Worm (Caenorhabditis elegans) whole organism, midembryonic: Measurements from ENCODE around the gene C50C3.19.

Experiments used
- T22C8.4 ChIP-seq: fragments of 200-800 bp; sonication (Bioruptor generic); IDR thresholded peaks from 2 replicates; pipeline ENCODE4 v1.3.6; 2022; ENCODE audit warnings: missing genetic modification characterization, missing compliant biosample characterization
- cog-1 ChIP-seq: sonication (generic microtip); optimal IDR thresholded peaks from 2 replicates; lab custom pipeline; 2016; ENCODE audit warnings: missing genetic modification characterization, missing compliant biosample characterization
- flt-1 ChIP-seq: fragments of 200-800 bp; sonication (Bioruptor generic); IDR thresholded peaks from 2 replicates; pipeline ENCODE4 v1.3.6; 2022; ENCODE audit warnings: missing genetic modification characterization, missing compliant biosample characterization
- klf-2 ChIP-seq: fragments of 200-800 bp; sonication (Bioruptor generic); conservative IDR thresholded peaks from 2 replicates; pipeline ENCODE4 v1.3.6; 2022; ENCODE audit warnings: missing genetic modification reagents, missing genetic modification characterization, missing compliant biosample characterization
- med-1 ChIP-seq: sonication (generic microtip); optimal IDR thresholded peaks from 2 replicates; lab custom pipeline; 2017; ENCODE audit warnings: missing genetic modification characterization, mild to moderate bottlenecking, missing compliant biosample characterization, antibody characterized with exemption, missing genetic modification reagents; ENCODE audit not compliant: insufficient read depth
- ref-1 ChIP-seq: fragments of 200-800 bp; sonication (Bioruptor generic); conservative IDR thresholded peaks from 2 replicates; pipeline ENCODE4 v1.3.6; 2022; ENCODE audit warnings: missing genetic modification reagents, missing genetic modification characterization, missing compliant biosample characterization
- tab-1 ChIP-seq: fragments of 200-800 bp; sonication (Bioruptor generic); IDR thresholded peaks from 2 replicates; pipeline ENCODE4 v1.3.6; 2022; ENCODE audit warnings: missing genetic modification characterization, missing compliant biosample characterization
- ztf-23 ChIP-seq: fragments of 200-800 bp; sonication (Bioruptor generic); IDR thresholded peaks from 2 replicates; pipeline ENCODE4 v1.3.6; 2022; ENCODE audit warnings: missing genetic modification reagents, missing genetic modification characterization, missing compliant biosample characterization
- ztf-29 ChIP-seq: fragments of 200-800 bp; sonication (Bioruptor generic); IDR thresholded peaks from 2 replicates; pipeline ENCODE4 v1.3.6; 2022; ENCODE audit warnings: missing genetic modification reagents, missing genetic modification characterization, missing compliant biosample characterization

Gene C50C3.19

ce11 chrIII:8163283-8163682, 27.3 kb upstream of the C50C3.19 start, which contains the start of gene bath-42:
TSS of gene bath-42 (minus strand) at chrIII:8163383.
- no peak for TF ChIP-seq tab-1 (GFP tag; lab: Robert Waterston, UW)
- no peak for TF ChIP-seq klf-2 (GFP tag; lab: Robert Waterston, UW)
- TF ChIP-seq T22C8.4 (GFP tag; lab: Robert Waterston, UW): no peak
- no peak for TF ChIP-seq ref-1 (GFP tag; lab: Robert Waterston, UW)
- no peak for TF ChIP-seq cog-1 (tag; lab: Kevin White, UChicago)
- no peak for TF ChIP-seq med-1 (GFP tag; lab: Kevin White, UChicago)
- no peak for TF ChIP-seq ztf-29 (GFP tag; lab: Robert Waterston, UW)
- TF ChIP-seq flt-1 (GFP tag; lab: Robert Waterston, UW): no peak
- TF ChIP-seq ztf-23 (GFP tag; lab: Robert Waterston, UW): no peak

ce11 chrIII:8163788-8164423, 26.7 kb upstream of the C50C3.19 start, which contains the start of gene prp-8:
TSS of gene prp-8 (plus strand) at chrIII:8164373.
- TF ChIP-seq ref-1 (GFP tag; lab: Robert Waterston, UW): no peak
- TF ChIP-seq flt-1 (GFP tag; lab: Robert Waterston, UW): peak; percentile 74
- peak; percentile 42 for TF ChIP-seq cog-1 (tag; lab: Kevin White, UChicago)
- TF ChIP-seq T22C8.4 (GFP tag; lab: Robert Waterston, UW): peak; percentile 92

ce11 chrIII:8164771-8165170, 25.8 kb upstream of the C50C3.19 start:
- no peak for TF ChIP-seq tab-1 (GFP tag; lab: Robert Waterston, UW)
- no peak for TF ChIP-seq ztf-23 (GFP tag; lab: Robert Waterston, UW)
- no peak for TF ChIP-seq med-1 (GFP tag; lab: Kevin White, UChicago)
- TF ChIP-seq ztf-29 (GFP tag; lab: Robert Waterston, UW): no peak
- TF ChIP-seq ref-1 (GFP tag; lab: Robert Waterston, UW): no peak
- no peak for TF ChIP-seq T22C8.4 (GFP tag; lab: Robert Waterston, UW)
- no peak for TF ChIP-seq cog-1 (tag; lab: Kevin White, UChicago)
- TF ChIP-seq klf-2 (GFP tag; lab: Robert Waterston, UW): no peak
- TF ChIP-seq flt-1 (GFP tag; lab: Robert Waterston, UW): no peak

- TF ChIP-seq med-1 (GFP tag; lab: Kevin White, UChicago): no peak
These were observed 17.9 kb upstream of the C50C3.19 start for ce11 chrIII:8172609-8173133.

ce11 chrIII:8175263-8175662, 15.3 kb upstream of the C50C3.19 start:
- TF ChIP-seq ztf-29 (GFP tag; lab: Robert Waterston, UW) (no peak), flt-1 (GFP tag; lab: Robert Waterston, UW) (no peak), ztf-23 (GFP tag; lab: Robert Waterston, UW) (no peak), T22C8.4 (GFP tag; lab: Robert Waterston, UW) (no peak), med-1 (GFP tag; lab: Kevin White, UChicago) (no peak), cog-1 (tag; lab: Kevin White, UChicago) (no peak), klf-2 (GFP tag; lab: Robert Waterston, UW) (no peak), tab-1 (GFP tag; lab: Robert Waterston, UW) (no peak), ref-1 (GFP tag; lab: Robert Waterston, UW) (no peak)

- TF ChIP-seq tab-1 (GFP tag; lab: Robert Waterston, UW) (no peak), med-1 (GFP tag; lab: Kevin White, UChicago) (no peak), cog-1 (tag; lab: Kevin White, UChicago) (no peak), flt-1 (GFP tag; lab: Robert Waterston, UW) (no peak), klf-2 (GFP tag; lab: Robert Waterston, UW) (no peak), T22C8.4 (GFP tag; lab: Robert Waterston, UW) (no peak), ztf-29 (GFP tag; lab: Robert Waterston, UW) (no peak), ztf-23 (GFP tag; lab: Robert Waterston, UW) (no peak), ref-1 (GFP tag; lab: Robert Waterston, UW) (no peak)
These were observed 14.3 kb upstream of the C50C3.19 start, which contains the start of gene C50C3.12 for ce11 chrIII:8176265-8176664. TSS of gene C50C3.12 (plus strand) at chrIII:8176565.

ce11 chrIII:8178924-8179323, 11.7 kb upstream of the C50C3.19 start, which contains the start of gene C50C3.5:
TSS of gene C50C3.5 (plus strand) at chrIII:8179224.
- TF ChIP-seq ref-1 (GFP tag; lab: Robert Waterston, UW): no peak
- TF ChIP-seq cog-1 (tag; lab: Kevin White, UChicago): no peak
- TF ChIP-seq med-1 (GFP tag; lab: Kevin White, UChicago): no peak
- no peak for TF ChIP-seq flt-1 (GFP tag; lab: Robert Waterston, UW)
- no peak for TF ChIP-seq ztf-29 (GFP tag; lab: Robert Waterston, UW)
- no peak for TF ChIP-seq ztf-23 (GFP tag; lab: Robert Waterston, UW)

ce11 chrIII:8181581-8181980, 9.0 kb upstream of the C50C3.19 start, which contains the start of gene spc-2:
TSS of gene spc-2 (plus strand) at chrIII:8181881.
- TF ChIP-seq ztf-29 (GFP tag; lab: Robert Waterston, UW): no peak
- TF ChIP-seq T22C8.4 (GFP tag; lab: Robert Waterston, UW): no peak
- no peak for TF ChIP-seq tab-1 (GFP tag; lab: Robert Waterston, UW)
- no peak for TF ChIP-seq med-1 (GFP tag; lab: Kevin White, UChicago)
- TF ChIP-seq cog-1 (tag; lab: Kevin White, UChicago): no peak
- no peak for TF ChIP-seq klf-2 (GFP tag; lab: Robert Waterston, UW)
- TF ChIP-seq flt-1 (GFP tag; lab: Robert Waterston, UW): no peak
- no peak for TF ChIP-seq ztf-23 (GFP tag; lab: Robert Waterston, UW)
- TF ChIP-seq ref-1 (GFP tag; lab: Robert Waterston, UW): no peak

ce11 chrIII:8182573-8182972, 8.0 kb upstream of the C50C3.19 start:
- TF ChIP-seq ref-1 (GFP tag; lab: Robert Waterston, UW): no peak
- no peak for TF ChIP-seq med-1 (GFP tag; lab: Kevin White, UChicago)
- TF ChIP-seq cog-1 (tag; lab: Kevin White, UChicago): no peak
- no peak for TF ChIP-seq flt-1 (GFP tag; lab: Robert Waterston, UW)
- no peak for TF ChIP-seq T22C8.4 (GFP tag; lab: Robert Waterston, UW)
- TF ChIP-seq ztf-29 (GFP tag; lab: Robert Waterston, UW): no peak
- TF ChIP-seq ztf-23 (GFP tag; lab: Robert Waterston, UW): no peak
- no peak for TF ChIP-seq tab-1 (GFP tag; lab: Robert Waterston, UW)
- TF ChIP-seq klf-2 (GFP tag; lab: Robert Waterston, UW): no peak
